Worm (Caenorhabditis elegans) whole organism, L2 larva: ENCODE results near the gene K02C4.2.
A peak's percentile ranks its signal among the peaks of the same experiment; 100 is the strongest.

ENCODE experiments used
- C34F6.9 ChIP-seq: fragments of 150-350 bp; optimal IDR thresholded peaks from 2 replicates; lab custom pipeline; 2014; ENCODE audit warnings: missing biosample characterization, missing genetic modification characterization
- R02D3.7 ChIP-seq: fragments of 150-350 bp; optimal IDR thresholded peaks from 2 replicates; lab custom pipeline; 2014; ENCODE audit warnings: missing biosample characterization, missing genetic modification characterization
- Y55F3AM.14 ChIP-seq: fragments of 200-800 bp; sonication (Bioruptor generic); optimal IDR thresholded peaks from 2 replicates; lab custom pipeline; 2018; ENCODE audit warnings: mild to moderate bottlenecking, missing genetic modification characterization, missing compliant biosample characterization
- ZK546.5 ChIP-seq: sonication (generic microtip); optimal IDR thresholded peaks from 2 replicates; lab custom pipeline; 2017; ENCODE audit warnings: missing biosample characterization, missing genetic modification characterization
- alr-1 ChIP-seq: fragments of 150-350 bp; optimal IDR thresholded peaks from 2 replicates; lab custom pipeline; 2014; ENCODE audit warnings: missing biosample characterization, missing genetic modification characterization
- aly-2 ChIP-seq: fragments of 150-350 bp; optimal IDR thresholded peaks from 2 replicates; lab custom pipeline; 2014; ENCODE audit warnings: missing biosample characterization, missing genetic modification characterization
- ama-1 ChIP-seq: fragments of 150-350 bp; optimal IDR thresholded peaks from 2 replicates; lab custom pipeline; 2018; ENCODE audit warnings: inconsistent platforms
- blmp-1 ChIP-seq: sonication (generic microtip); optimal IDR thresholded peaks from 2 replicates; lab custom pipeline; 2017; ENCODE audit warnings: missing genetic modification characterization, mild to moderate bottlenecking, missing compliant biosample characterization, antibody characterized with exemption, moderate library complexity; ENCODE audit not compliant: insufficient read depth
- ceh-16 ChIP-seq: fragments of 150-350 bp; optimal IDR thresholded peaks from 2 replicates; lab custom pipeline; 2014; ENCODE audit warnings: missing biosample characterization, missing genetic modification characterization
- ceh-82 ChIP-seq: fragments of 150-350 bp; optimal IDR thresholded peaks from 2 replicates; lab custom pipeline; 2014; ENCODE audit warnings: missing biosample characterization, missing genetic modification characterization
- dmd-4 ChIP-seq: sonication (generic microtip); optimal IDR thresholded peaks from 2 replicates; lab custom pipeline; 2017; ENCODE audit warnings: missing biosample characterization, missing genetic modification characterization
- egl-27 ChIP-seq: sonication (generic microtip); optimal IDR thresholded peaks from 3 replicates; lab custom pipeline; 2017; ENCODE audit warnings: missing biosample characterization, missing genetic modification reagents, missing genetic modification characterization
- fos-1 ChIP-seq: fragments of 150-350 bp; optimal IDR thresholded peaks from 2 replicates; lab custom pipeline; 2014; ENCODE audit warnings: missing biosample characterization, missing genetic modification characterization
- gmeb-1 ChIP-seq: fragments of 150-350 bp; optimal IDR thresholded peaks from 2 replicates; lab custom pipeline; 2014; ENCODE audit warnings: missing biosample characterization, missing genetic modification characterization
- lin-39 ChIP-seq: fragments of 150-350 bp; optimal IDR thresholded peaks from 2 replicates; lab custom pipeline; 2014; ENCODE audit warnings: missing biosample characterization, missing genetic modification reagents, missing genetic modification characterization
- lsy-2 ChIP-seq, 2 experiments: fragments of 150-350 bp in 1 of 2; sonication (generic microtip) in 1 of 2; optimal IDR thresholded peaks; 2 replicates each; lab custom pipeline; 2014 to 2017; ENCODE audit warnings: missing biosample characterization in 2 of 2, missing genetic modification characterization in 2 of 2
- mab-5 ChIP-seq: fragments of 150-350 bp; optimal IDR thresholded peaks from 2 replicates; lab custom pipeline; 2014; ENCODE audit warnings: missing biosample characterization, missing genetic modification characterization
- mdl-1 ChIP-seq, 2 experiments: fragments of 150-350 bp in 1 of 2; sonication (generic microtip) in 1 of 2; optimal IDR thresholded peaks; 2 replicates each; lab custom pipeline; 2017; ENCODE audit warnings: missing biosample characterization in 2 of 2, missing genetic modification characterization in 2 of 2
- nhr-10 ChIP-seq: sonication (generic microtip); optimal IDR thresholded peaks from 2 replicates; lab custom pipeline; 2017; ENCODE audit warnings: missing biosample characterization, missing genetic modification characterization
- nhr-11 ChIP-seq: fragments of 150-350 bp; optimal IDR thresholded peaks from 2 replicates; lab custom pipeline; 2014; ENCODE audit warnings: missing biosample characterization, missing genetic modification characterization
- nhr-12 ChIP-seq: fragments of 150-350 bp; optimal IDR thresholded peaks from 2 replicates; lab custom pipeline; 2014; ENCODE audit warnings: missing biosample characterization, missing genetic modification characterization
- nhr-129 ChIP-seq: fragments of 150-350 bp; optimal IDR thresholded peaks from 2 replicates; lab custom pipeline; 2014; ENCODE audit warnings: missing biosample characterization, missing genetic modification characterization
- nhr-21 ChIP-seq: fragments of 150-350 bp; optimal IDR thresholded peaks from 2 replicates; lab custom pipeline; 2014; ENCODE audit warnings: missing biosample characterization, missing genetic modification characterization
- nhr-237 ChIP-seq: fragments of 150-350 bp; optimal IDR thresholded peaks from 2 replicates; lab custom pipeline; 2014; ENCODE audit warnings: missing biosample characterization, missing genetic modification characterization
- nhr-25 ChIP-seq: fragments of 150-350 bp; sonication (generic microtip); optimal IDR thresholded peaks from 3 replicates; lab custom pipeline; 2014; ENCODE audit warnings: missing biosample characterization, missing genetic modification characterization
- nhr-6 ChIP-seq: fragments of 150-350 bp; optimal IDR thresholded peaks from 2 replicates; lab custom pipeline; 2014; ENCODE audit warnings: missing biosample characterization, missing genetic modification characterization
- skn-1 ChIP-seq: sonication (generic microtip); optimal IDR thresholded peaks from 2 replicates; lab custom pipeline; 2017; ENCODE audit warnings: missing biosample characterization, missing genetic modification characterization
- sma-3 ChIP-seq: sonication (generic microtip); optimal IDR thresholded peaks from 2 replicates; lab custom pipeline; 2016; ENCODE audit warnings: missing genetic modification reagents, missing genetic modification characterization, missing compliant biosample characterization
- sma-9 ChIP-seq, 2 experiments: fragments of 150-350 bp in 1 of 2; sonication (generic microtip) in 1 of 2; optimal IDR thresholded peaks; 2 replicates each; lab custom pipeline; 2014 to 2016; ENCODE audit warnings: missing genetic modification characterization in 2 of 2, mild to moderate bottlenecking in 1 of 2, missing biosample characterization in 1 of 2, missing compliant biosample characterization in 1 of 2, missing genetic modification reagents in 1 of 2, moderate library complexity in 1 of 2
- snpc-4 ChIP-seq: fragments of 150-350 bp; optimal IDR thresholded peaks from 2 replicates; lab custom pipeline; 2014; ENCODE audit warnings: missing biosample characterization, missing genetic modification characterization
- unc-55 ChIP-seq: fragments of 150-350 bp; sonication (generic microtip); optimal IDR thresholded peaks from 3 replicates; lab custom pipeline; 2014; ENCODE audit warnings: missing biosample characterization, missing genetic modification reagents, missing genetic modification characterization
- unc-62 ChIP-seq: fragments of 150-350 bp; optimal IDR thresholded peaks from 2 replicates; lab custom pipeline; 2014; ENCODE audit warnings: missing biosample characterization, missing genetic modification reagents, missing genetic modification characterization
- ztf-1 ChIP-seq: fragments of 200-800 bp; sonication (Bioruptor generic); conservative IDR thresholded peaks from 2 replicates; pipeline ENCODE4 v1.3.6; 2022; ENCODE audit warnings: missing genetic modification characterization, missing compliant biosample characterization
- ztf-11 ChIP-seq: sonication (generic microtip); optimal IDR thresholded peaks from 2 replicates; lab custom pipeline; 2017; ENCODE audit warnings: missing biosample characterization, missing genetic modification characterization

Gene K02C4.2

DNA sequence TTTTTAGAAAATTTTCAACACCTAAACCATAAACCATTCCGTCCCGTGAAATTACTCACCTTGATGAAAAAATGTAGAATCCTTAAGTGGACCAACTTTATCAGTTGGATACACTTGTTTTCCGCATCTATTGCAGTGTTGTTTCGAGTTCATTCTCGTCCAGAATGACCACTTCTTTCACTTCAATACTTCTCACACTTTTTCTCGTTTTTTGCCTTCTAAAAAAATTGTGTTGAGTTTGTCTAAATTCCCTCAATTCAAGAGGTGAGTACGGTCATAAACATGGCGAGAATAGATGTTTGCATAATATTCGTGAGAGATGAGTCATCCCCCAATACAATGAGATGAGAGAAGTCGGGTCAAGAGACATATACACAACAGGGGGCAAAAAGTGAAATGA is 17.0 kb downstream of the K02C4.2 start, which contains the start of gene ltd-1:
Gene ltd-1, minus strand, starts transcription at position 218 of the 400 bp plus-strand sequence.
- TF ChIP-seq nhr-129 (tag; lab: Kevin White, UChicago) (no peak), unc-62 (GFP tag; lab: Kevin White, UChicago) (no peak), sma-9 (GFP tag; optimal IDR thresholded peaks at IDR 0.05; lab: Kevin White, UChicago) (no peak), sma-9 (tag; optimal IDR thresholded peaks at IDR 0.05; lab: Kevin White, UChicago) (no peak), gmeb-1 (tag; lab: Kevin White, UChicago) (no peak), snpc-4 (no peak), ztf-1 (GFP tag; lab: Robert Waterston, UW) (no peak), ama-1 (lab: Kevin White, UChicago) (no peak), nhr-6 (no peak), sma-3 (GFP tag; lab: Kevin White, UChicago) (no peak), nhr-11 (no peak), ceh-82 (no peak), nhr-21 (tag; lab: Kevin White, UChicago) (no peak), nhr-25 (tag; lab: Kevin White, UChicago) (no peak), ZK546.5 (tag; lab: Kevin White, UChicago) (no peak), mab-5 (no peak), R02D3.7 (tag; lab: Kevin White, UChicago) (no peak), skn-1 (no peak)

DNA sequence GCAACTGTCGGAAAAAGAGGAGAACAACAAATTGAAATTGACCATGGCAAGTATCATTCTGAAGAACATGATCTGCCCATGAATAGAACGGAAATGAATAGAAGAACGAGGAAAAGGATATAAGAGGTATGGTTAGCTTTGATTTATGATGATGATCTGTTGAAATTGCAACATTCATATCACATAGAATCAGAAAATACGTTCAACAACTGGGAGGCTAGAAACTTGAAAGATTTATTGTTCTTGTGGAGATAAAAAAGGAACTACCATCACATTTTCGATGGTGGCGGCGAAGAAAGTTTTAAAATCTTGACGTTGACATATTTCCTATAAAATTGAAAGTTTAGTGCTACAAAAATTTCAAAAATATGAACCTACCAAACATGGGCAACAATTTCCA is 17.7 kb downstream of the K02C4.2 start:
- TF ChIP-seq ztf-11 (tag; lab: Kevin White, UChicago) (no peak), Y55F3AM.14 (GFP tag; lab: Kevin White, UChicago) (no peak), mdl-1 (tag; optimal IDR thresholded peaks at IDR 0.05; lab: Kevin White, UChicago) (no peak), C34F6.9 (no peak), ZK546.5 (tag; lab: Kevin White, UChicago) (no peak), gmeb-1 (tag; lab: Kevin White, UChicago) (no peak), nhr-237 (tag; lab: Kevin White, UChicago) (no peak), nhr-6 (no peak), sma-3 (GFP tag; lab: Kevin White, UChicago) (no peak), nhr-11 (no peak), ceh-82 (no peak), lin-39 (tag; lab: Kevin White, UChicago) (no peak), fos-1 (tag; lab: Kevin White, UChicago) (no peak), alr-1 (no peak)
- TF ChIP-seq, all 48 proteins: peak for 0

DNA sequence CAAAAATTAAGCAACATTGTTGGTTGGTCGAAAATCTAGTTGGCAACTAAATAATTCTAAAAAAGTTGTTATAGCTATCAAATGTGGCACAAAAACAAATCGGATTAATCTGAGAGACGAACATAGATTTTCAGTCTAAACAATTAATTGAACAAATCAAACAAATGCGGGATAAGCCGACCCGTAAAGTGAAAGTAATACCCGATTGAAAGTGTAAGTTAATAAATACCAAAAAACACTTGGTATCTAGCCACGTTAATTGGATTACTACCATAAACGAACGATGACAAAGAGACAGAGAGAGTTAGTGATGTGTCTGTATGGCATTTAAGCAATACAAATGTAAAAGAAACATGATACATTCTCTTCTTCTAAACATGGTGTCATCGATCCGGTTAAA is 18.4 kb downstream of the K02C4.2 start:
- TF ChIP-seq egl-27 (tag; lab: Kevin White, UChicago) (no peak), nhr-12 (tag; lab: Kevin White, UChicago) (no peak), blmp-1 (tag; lab: Kevin White, UChicago) (peak; percentile 68), lin-39 (tag; lab: Kevin White, UChicago) (no peak), aly-2 (tag; lab: Kevin White, UChicago) (no peak), lsy-2 (tag; optimal IDR thresholded peaks at IDR 0.05; lab: Kevin White, UChicago) (no peak), ceh-16 (tag; lab: Kevin White, UChicago) (no peak)
- TF ChIP-seq, all 48 proteins: peak for 1

DNA sequence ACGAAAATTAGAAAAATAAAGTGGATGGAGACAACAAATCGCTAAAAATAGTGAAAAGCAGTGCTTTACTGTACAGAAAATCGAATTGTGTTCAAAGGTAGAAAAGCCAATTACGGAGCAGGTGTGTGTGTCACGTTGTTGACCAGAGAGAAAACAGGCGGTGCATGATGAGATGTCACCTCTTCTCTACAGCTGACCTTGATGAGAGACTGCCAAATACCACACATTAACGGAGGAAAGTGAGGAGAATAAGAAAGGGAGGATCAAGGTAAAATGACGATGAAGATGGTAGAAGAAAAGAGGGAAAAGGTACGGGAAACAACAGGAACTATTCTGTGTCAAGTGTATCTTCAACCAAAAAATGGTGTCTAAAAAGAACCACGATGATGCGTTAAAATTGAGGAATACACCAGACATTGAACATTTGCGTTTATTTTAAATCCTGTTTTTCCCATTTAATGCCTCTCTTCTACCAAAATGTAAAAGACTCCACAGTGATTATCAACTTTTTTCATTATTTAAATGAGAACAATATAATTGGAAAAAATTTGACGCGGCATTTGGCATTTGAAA is 23.7 kb downstream of the K02C4.2 start:
- TF ChIP-seq nhr-129 (tag; lab: Kevin White, UChicago): peak; percentile 52
- TF ChIP-seq gmeb-1 (tag; lab: Kevin White, UChicago): no peak
- TF ChIP-seq dmd-4 (tag; lab: Kevin White, UChicago): no peak
- no peak for TF ChIP-seq lsy-2 (tag; optimal IDR thresholded peaks at IDR 0.05; lab: Kevin White, UChicago)
- no peak for TF ChIP-seq nhr-10 (tag; lab: Kevin White, UChicago)
- TF ChIP-seq nhr-21 (tag; lab: Kevin White, UChicago): no peak
- peak; percentile 78 for TF ChIP-seq nhr-25 (tag; lab: Kevin White, UChicago)
- TF ChIP-seq lin-39 (tag; lab: Kevin White, UChicago): no peak
- no peak for TF ChIP-seq Y55F3AM.14 (GFP tag; lab: Kevin White, UChicago)
- TF ChIP-seq ztf-1 (GFP tag; lab: Robert Waterston, UW): no peak
- no peak for TF ChIP-seq snpc-4
- no peak for TF ChIP-seq unc-55 (GFP tag; lab: Kevin White, UChicago)
- TF ChIP-seq ztf-11 (tag; lab: Kevin White, UChicago): no peak
- no peak for TF ChIP-seq fos-1 (tag; lab: Kevin White, UChicago)
